Worm (Caenorhabditis elegans) whole organism, young adult: ENCODE measurements around the gene F11C7.6.
"Not testable (repeated sequence)": the region's sequence is repeated elsewhere in the genome, so short reads cannot be mapped to it uniquely, and the experiment has no call there.

Experiments used
- B0019.2 ChIP-seq: fragments of 200-800 bp; sonication (Bioruptor generic); conservative IDR thresholded peaks from 2 replicates; pipeline ENCODE4 v1.3.6; 2022; ENCODE audit warnings: missing genetic modification reagents, missing genetic modification characterization, missing compliant biosample characterization
- B0261.1 ChIP-seq: sonication (generic microtip); optimal IDR thresholded peaks from 2 replicates; lab custom pipeline; 2016; ENCODE audit warnings: mild to moderate bottlenecking, missing genetic modification characterization, moderate library complexity, missing compliant biosample characterization
- C06A6.2 ChIP-seq: fragments of 200-800 bp; sonication (Bioruptor generic); conservative IDR thresholded peaks from 2 replicates; pipeline ENCODE4 v1.3.6; 2022; ENCODE audit warnings: missing genetic modification characterization, missing compliant biosample characterization
- D2030.7 ChIP-seq: fragments of 200-800 bp; sonication (Bioruptor generic); IDR thresholded peaks from 2 replicates; pipeline ENCODE4 v1.3.6; 2022; ENCODE audit warnings: missing genetic modification reagents, missing genetic modification characterization, missing compliant biosample characterization
- F39B2.1 ChIP-seq: fragments of 200-800 bp; sonication (Bioruptor generic); IDR thresholded peaks from 2 replicates; pipeline ENCODE4 v1.3.6; 2022; ENCODE audit warnings: missing genetic modification reagents, missing genetic modification characterization, missing compliant biosample characterization
- F57A8.1 ChIP-seq: fragments of 200-800 bp; sonication (Bioruptor generic); optimal IDR thresholded peaks from 2 replicates; lab custom pipeline; 2018; ENCODE audit warnings: mild to moderate bottlenecking, missing genetic modification characterization, moderate library complexity, missing compliant biosample characterization
- K11D2.4 ChIP-seq: fragments of 200-800 bp; sonication (Bioruptor generic); IDR thresholded peaks from 2 replicates; pipeline ENCODE4 v1.3.6; 2022; ENCODE audit warnings: missing genetic modification reagents, missing genetic modification characterization, missing compliant biosample characterization
- Y53G8AR.9 ChIP-seq: fragments of 200-800 bp; sonication (Bioruptor generic); conservative IDR thresholded peaks from 2 replicates; pipeline ENCODE4 v1.3.6; 2022; ENCODE audit warnings: missing genetic modification reagents, missing genetic modification characterization, missing compliant biosample characterization
- Y56A3A.18 ChIP-seq: fragments of 200-800 bp; sonication (Bioruptor generic); IDR thresholded peaks from 2 replicates; pipeline ENCODE4 v1.3.6; 2022; ENCODE audit warnings: missing genetic modification reagents, missing genetic modification characterization, missing compliant biosample characterization
- Y79H2A.3 ChIP-seq: fragments of 200-800 bp; sonication (Bioruptor generic); conservative IDR thresholded peaks from 2 replicates; pipeline ENCODE4 v1.3.6; 2022; ENCODE audit warnings: missing genetic modification reagents, missing genetic modification characterization, missing compliant biosample characterization
- aptf-2 ChIP-seq: fragments of 200-800 bp; sonication (Bioruptor generic); conservative IDR thresholded peaks from 2 replicates; pipeline ENCODE4 v1.3.6; 2022; ENCODE audit warnings: missing genetic modification reagents, missing genetic modification characterization, missing compliant biosample characterization
- aptf-3 ChIP-seq: fragments of 200-800 bp; sonication (Bioruptor generic); IDR thresholded peaks from 2 replicates; pipeline ENCODE4 v1.3.6; 2022; ENCODE audit warnings: missing genetic modification characterization, missing compliant biosample characterization
- attf-6 ChIP-seq: fragments of 200-800 bp; sonication (Bioruptor generic); IDR thresholded peaks from 2 replicates; pipeline ENCODE4 v1.3.6; 2022; ENCODE audit warnings: missing genetic modification reagents, missing genetic modification characterization, missing compliant biosample characterization
- cebp-1 ChIP-seq, 2 experiments: fragments of 200-800 bp in 1 of 2; sonication (Bioruptor generic) in 1 of 2; sonication (generic microtip) in 1 of 2; IDR thresholded peaks in 1 of 2; optimal IDR thresholded peaks in 1 of 2; 2 replicates each; pipeline versions ENCODE4 v1.3.6 to Lab custom; 2017 to 2022; ENCODE audit warnings: missing compliant biosample characterization in 2 of 2, missing genetic modification characterization in 2 of 2, mild to moderate bottlenecking in 1 of 2, missing genetic modification reagents in 1 of 2, moderate library complexity in 1 of 2
- cebp-2 ChIP-seq: fragments of 200-800 bp; sonication (Bioruptor generic); IDR thresholded peaks from 2 replicates; pipeline ENCODE4 v1.3.6; 2022; ENCODE audit warnings: missing genetic modification characterization, missing compliant biosample characterization
- ceh-58 ChIP-seq: fragments of 200-800 bp; sonication (Bioruptor generic); IDR thresholded peaks from 2 replicates; pipeline ENCODE4 v1.3.6; 2022; ENCODE audit warnings: missing genetic modification characterization, missing compliant biosample characterization
- egl-18 ChIP-seq: fragments of 200-800 bp; sonication (Bioruptor generic); IDR thresholded peaks from 2 replicates; pipeline ENCODE4 v1.3.6; 2022; ENCODE audit warnings: missing genetic modification reagents, missing genetic modification characterization, missing compliant biosample characterization
- egrh-3 ChIP-seq: fragments of 200-800 bp; sonication (Bioruptor generic); IDR thresholded peaks from 2 replicates; pipeline ENCODE4 v1.3.6; 2022; ENCODE audit warnings: missing genetic modification reagents, missing genetic modification characterization, missing compliant biosample characterization
- ekl-4 ChIP-seq: fragments of 200-800 bp; sonication (Bioruptor generic); IDR thresholded peaks from 2 replicates; pipeline ENCODE4 v1.3.6; 2022; ENCODE audit warnings: missing genetic modification reagents, missing genetic modification characterization, missing compliant biosample characterization
- fkh-3 ChIP-seq: sonication (generic microtip); optimal IDR thresholded peaks from 2 replicates; lab custom pipeline; 2016; ENCODE audit warnings: mild to moderate bottlenecking, missing genetic modification characterization, missing compliant biosample characterization
- lag-1 ChIP-seq: fragments of 200-800 bp; sonication (Bioruptor generic); IDR thresholded peaks from 2 replicates; pipeline ENCODE4 v1.3.6; 2022; ENCODE audit warnings: missing genetic modification reagents, missing genetic modification characterization, missing compliant biosample characterization
- let-526 ChIP-seq: fragments of 200-800 bp; sonication (Bioruptor generic); IDR thresholded peaks from 2 replicates; pipeline ENCODE4 v1.3.6; 2022; ENCODE audit warnings: missing genetic modification reagents, missing genetic modification characterization, missing compliant biosample characterization
- let-607 ChIP-seq, 2 experiments: fragments of 200-800 bp in 1 of 2; sonication (Bioruptor generic) in 1 of 2; sonication (generic microtip) in 1 of 2; optimal IDR thresholded peaks; 2 replicates each; lab custom pipeline; 2016 to 2018; ENCODE audit warnings: mild to moderate bottlenecking in 2 of 2, missing compliant biosample characterization in 2 of 2, missing genetic modification characterization in 2 of 2, moderate library complexity in 2 of 2, missing genotype in 1 of 2
- madf-3 ChIP-seq: fragments of 200-800 bp; sonication (Bioruptor generic); IDR thresholded peaks from 2 replicates; pipeline ENCODE4 v1.3.6; 2022; ENCODE audit warnings: missing genetic modification reagents, missing genetic modification characterization, missing compliant biosample characterization
- madf-6 ChIP-seq: fragments of 200-800 bp; sonication (Bioruptor generic); IDR thresholded peaks from 2 replicates; pipeline ENCODE4 v1.3.6; 2022; ENCODE audit warnings: missing genetic modification reagents, missing genetic modification characterization, missing compliant biosample characterization
- nfya-2 ChIP-seq: fragments of 200-800 bp; sonication (Bioruptor generic); IDR thresholded peaks from 2 replicates; pipeline ENCODE4 v1.3.6; 2022; ENCODE audit warnings: missing genetic modification reagents, missing genetic modification characterization, missing compliant biosample characterization
- nfyb-1 ChIP-seq: fragments of 200-800 bp; sonication (Bioruptor generic); IDR thresholded peaks from 2 replicates; pipeline ENCODE4 v1.3.6; 2022; ENCODE audit warnings: missing genetic modification reagents, missing genetic modification characterization, missing compliant biosample characterization
- nhr-120 ChIP-seq: fragments of 200-800 bp; sonication (Bioruptor generic); IDR thresholded peaks from 2 replicates; pipeline ENCODE4 v1.3.6; 2022; ENCODE audit warnings: missing genetic modification characterization, missing compliant biosample characterization
- pbrm-1 ChIP-seq: fragments of 200-800 bp; sonication (Bioruptor generic); IDR thresholded peaks from 2 replicates; pipeline ENCODE4 v1.3.6; 2022; ENCODE audit warnings: missing genetic modification reagents, missing genetic modification characterization, missing compliant biosample characterization
- rcor-1 ChIP-seq: fragments of 200-800 bp; sonication (Bioruptor generic); IDR thresholded peaks from 2 replicates; pipeline ENCODE4 v1.3.6; 2022; ENCODE audit warnings: missing genetic modification reagents, missing genetic modification characterization, missing compliant biosample characterization
- sea-2 ChIP-seq: fragments of 200-800 bp; sonication (Bioruptor generic); IDR thresholded peaks from 2 replicates; pipeline ENCODE4 v1.3.6; 2022; ENCODE audit warnings: missing genetic modification characterization, missing compliant biosample characterization
- snpc-1.1 ChIP-seq: sonication (generic microtip); optimal IDR thresholded peaks from 2 replicates; lab custom pipeline; 2017; ENCODE audit warnings: missing genetic modification characterization, mild to moderate bottlenecking, missing compliant biosample characterization, antibody characterized with exemption, moderate library complexity, missing genotype, missing genetic modification reagents; ENCODE audit not compliant: insufficient read depth
- ztf-25 ChIP-seq: fragments of 200-800 bp; sonication (Bioruptor generic); IDR thresholded peaks from 2 replicates; pipeline ENCODE4 v1.3.6; 2022; ENCODE audit warnings: missing genetic modification reagents, missing genetic modification characterization, missing compliant biosample characterization
- ztf-26 ChIP-seq: sonication (generic microtip); optimal IDR thresholded peaks from 2 replicates; lab custom pipeline; 2017; ENCODE audit warnings: missing genetic modification characterization, missing compliant biosample characterization
- ztf-6 ChIP-seq: fragments of 200-800 bp; sonication (Bioruptor generic); IDR thresholded peaks from 2 replicates; pipeline ENCODE4 v1.3.6; 2022; ENCODE audit warnings: missing genetic modification reagents, missing genetic modification characterization, missing compliant biosample characterization

The F11C7.6 gene

DNA sequence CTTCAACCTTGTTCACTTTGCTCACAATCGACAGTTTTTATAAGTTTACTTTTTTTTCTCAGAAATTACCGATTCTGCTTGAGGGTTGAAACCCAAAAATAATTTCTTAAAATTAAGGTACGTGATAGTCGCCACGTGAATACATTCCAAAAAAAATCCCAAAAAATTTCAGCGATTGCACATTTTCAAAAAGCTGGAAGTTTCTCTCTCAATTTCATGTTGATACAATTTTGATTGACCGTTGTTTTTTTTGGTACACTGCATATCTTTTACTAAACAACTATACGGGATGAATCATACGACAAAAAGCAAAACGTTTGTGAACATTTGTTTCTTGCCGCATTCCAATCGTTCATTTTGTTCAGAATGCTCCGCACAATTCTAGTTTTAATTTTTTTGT, 37.0 kb downstream of the F11C7.6 start, which contains the start of gene C36E6.8:
TSS of gene C36E6.8 (plus strand) at position 301 of the 400 bp plus-strand sequence.
- TF ChIP-seq rcor-1 (GFP tag; lab: Robert Waterston, UW) (no peak), snpc-1.1 (tag; lab: Kevin White, UChicago) (no peak), ztf-26 (tag; lab: Kevin White, UChicago) (no peak), B0261.1 (tag; lab: Kevin White, UChicago) (no peak), Y79H2A.3 (no peak), egl-18 (GFP tag; lab: Robert Waterston, UW) (no peak), let-607 (tag; optimal IDR thresholded peaks at IDR 0.05; lab: Kevin White, UChicago) (no peak), aptf-3 (GFP tag; lab: Robert Waterston, UW) (no peak), F57A8.1 (no peak), madf-6 (no peak), fkh-3 (tag; lab: Kevin White, UChicago) (no peak), nhr-120 (GFP tag; lab: Robert Waterston, UW) (no peak), sea-2 (no peak)

DNA sequence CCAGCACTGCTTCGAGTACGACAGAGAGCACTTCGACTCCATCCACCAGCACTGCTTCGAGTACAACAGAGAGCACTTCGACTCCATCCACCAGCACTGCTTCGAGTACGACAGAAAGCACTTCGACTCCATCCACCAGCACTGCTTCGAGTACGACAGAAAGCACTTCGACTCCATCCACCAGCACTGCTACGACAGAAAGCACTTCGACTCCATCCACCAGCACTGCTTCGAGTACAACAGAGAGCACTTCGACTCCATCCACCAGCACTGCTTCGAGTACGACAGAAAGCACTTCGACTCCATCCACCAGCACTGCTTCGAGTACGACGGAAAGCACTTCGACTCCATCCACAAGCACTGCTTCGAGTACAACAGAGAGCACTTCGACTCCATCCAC, 41.2 kb downstream of the F11C7.6 start:
- peak; percentile 97 for TF ChIP-seq nhr-120 (GFP tag; lab: Robert Waterston, UW)
- TF ChIP-seq cebp-1 (GFP tag; IDR thresholded peaks at IDR 0.05; lab: Robert Waterston, UW): peak; percentile 57; the same call in 1 of the 2 replicates
- TF ChIP-seq cebp-1 (tag; optimal IDR thresholded peaks at IDR 0.05; lab: Kevin White, UChicago): not testable (repeated sequence)
- TF ChIP-seq madf-6: 0 out of 2 replicates have a peak, but pooled peaks have one; percentile 28
- peak; percentile 74; the same call in 1 of the 2 replicates for TF ChIP-seq madf-3
- 0 out of 2 replicates have a peak, but pooled peaks have one; percentile 10 for TF ChIP-seq F39B2.1 (GFP tag; lab: Robert Waterston, UW)
- TF ChIP-seq ekl-4 (GFP tag; lab: Robert Waterston, UW): peak; percentile 67; the same call in 1 of the 2 replicates
- 0 out of 2 replicates have a peak, but pooled peaks have one; percentile 47 for TF ChIP-seq pbrm-1 (GFP tag; lab: Robert Waterston, UW)
- TF ChIP-seq B0019.2 (GFP tag; lab: Robert Waterston, UW): peak; percentile 48
- TF ChIP-seq attf-6 (GFP tag; lab: Robert Waterston, UW): peak; percentile 70; the same call in 1 of the 2 replicates
- TF ChIP-seq C06A6.2 (GFP tag; lab: Robert Waterston, UW): peak; percentile 64; the same call in 1 of the 2 replicates
- peak; percentile 88; the same call in 1 of the 2 replicates for TF ChIP-seq egl-18 (GFP tag; lab: Robert Waterston, UW)
- TF ChIP-seq aptf-2 (GFP tag; lab: Robert Waterston, UW): peak; percentile 70; the same call in 1 of the 2 replicates
- peak; percentile 97 for TF ChIP-seq aptf-3 (GFP tag; lab: Robert Waterston, UW)
- TF ChIP-seq cebp-2: peak; percentile 99
- TF ChIP-seq ztf-25: peak; percentile 81; the same call in 1 of the 2 replicates
- TF ChIP-seq nfyb-1 (GFP tag; lab: Robert Waterston, UW): peak; percentile 76
- TF ChIP-seq Y53G8AR.9: peak; percentile 71; the same call in 1 of the 2 replicates
- TF ChIP-seq D2030.7 (GFP tag; lab: Robert Waterston, UW): peak; percentile 59
- peak; percentile 90 for TF ChIP-seq ztf-6 (GFP tag; lab: Robert Waterston, UW)
- peak; percentile 73; the same call in 1 of the 2 replicates for TF ChIP-seq let-526 (GFP tag; lab: Robert Waterston, UW)
- peak; percentile 92; the same call in 1 of the 2 replicates for TF ChIP-seq ceh-58
- peak; percentile 79; the same call in 1 of the 2 replicates for TF ChIP-seq egrh-3
- TF ChIP-seq nfya-2: 0 out of 2 replicates have a peak, but pooled peaks have one; percentile 84
- TF ChIP-seq Y56A3A.18: peak; percentile 86; the same call in 1 of the 2 replicates
- peak; percentile 96 for TF ChIP-seq lag-1 (GFP tag; lab: Robert Waterston, UW)
- TF ChIP-seq K11D2.4 (GFP tag; lab: Robert Waterston, UW): 0 out of 2 replicates have a peak, but pooled peaks have one; percentile 55
- peak; percentile 85 for TF ChIP-seq sea-2
